Fruit fly (Drosophila melanogaster): ENCODE results near the gene gammaSnap2.

Gene gammaSnap2

dm6 chr3R:10130975-10131529, 9.9 kb upstream of the gammaSnap2 start (continued):
- TF ChIP-seq PHDP (tag; optimal IDR thresholded peaks at IDR 0.05) = peak; percentile 20
- peak; percentile 1 for TF ChIP-seq Sox100B (GFP tag; optimal IDR thresholded peaks at IDR 0.05)
- TF ChIP-seq CG12219 (GFP tag; optimal IDR thresholded peaks at IDR 0.05) = no peak
- TF ChIP-seq CG17361 (GFP tag; IDR thresholded peaks at IDR 0.05) = no peak
- no peak for TF ChIP-seq Deaf1 (tag; optimal IDR thresholded peaks at IDR 0.05)
- TF ChIP-seq Meics (GFP tag; optimal IDR thresholded peaks at IDR 0.05) = peak; percentile 39
- TF ChIP-seq D19B (GFP tag; optimal IDR thresholded peaks at IDR 0.05) = no peak
- peak in 1 of 2 experiments; percentile 87 for TF ChIP-seq Pdp1 (GFP tag; optimal IDR thresholded peaks at IDR 0.05)
- peak; percentile 49 for TF ChIP-seq Fer1 (GFP tag; optimal IDR thresholded peaks at IDR 0.05)
- TF ChIP-seq B-H2 (GFP tag; optimal IDR thresholded peaks at IDR 0.05) = peak; percentile 14
- no peak for TF ChIP-seq CG30431 (GFP tag; optimal IDR thresholded peaks at IDR 0.05)
- no peak for TF ChIP-seq dmrt11E (tag; optimal IDR thresholded peaks at IDR 0.05)
- no peak for TF ChIP-seq CG8290 (GFP tag; optimal IDR thresholded peaks at IDR 0.05)
- TF ChIP-seq CG8290 (tag; optimal IDR thresholded peaks at IDR 0.05) = peak in 1 of 2 experiments; percentile 22
- no peak for TF ChIP-seq CG4854 (GFP tag; optimal IDR thresholded peaks at IDR 0.05)
- no peak for TF ChIP-seq CG17829 (tag; optimal IDR thresholded peaks at IDR 0.05)
- no peak for TF ChIP-seq Nf-YB (GFP tag; optimal IDR thresholded peaks at IDR 0.05)
- TF ChIP-seq nerfin-1 (tag; optimal IDR thresholded peaks at IDR 0.05) = no peak
- TF ChIP-seq CG17385 (GFP tag; optimal IDR thresholded peaks at IDR 0.05) = peak; percentile 0
- no peak for TF ChIP-seq CG4328 (GFP tag; optimal IDR thresholded peaks at IDR 0.05)
- TF ChIP-seq sd (tag; optimal IDR thresholded peaks at IDR 0.05) = no peak
- TF ChIP-seq Elba2 (GFP tag; optimal IDR thresholded peaks at IDR 0.05) = no peak
- TF ChIP-seq CG6175 (GFP tag; IDR thresholded peaks at IDR 0.05) = no peak
- TF ChIP-seq Hmr (GFP tag; optimal IDR thresholded peaks at IDR 0.05) = peak; percentile 30
- TF ChIP-seq repo (GFP tag; optimal IDR thresholded peaks at IDR 0.05) = no peak
- no peak for TF ChIP-seq pho (GFP tag; optimal IDR thresholded peaks at IDR 0.05)
- TF ChIP-seq CG8924 (tag; optimal IDR thresholded peaks at IDR 0.05) = no peak
- no peak for TF ChIP-seq CG9876 (GFP tag; optimal IDR thresholded peaks at IDR 0.05)
- TF ChIP-seq ATbp (GFP tag; optimal IDR thresholded peaks at IDR 0.05) = no peak
- no peak for TF ChIP-seq pnt (GFP tag; optimal IDR thresholded peaks at IDR 0.05)
- TF ChIP-seq Dbx (GFP tag; IDR thresholded peaks at IDR 0.05) = no peak
- TF ChIP-seq CG3281 (GFP tag; optimal IDR thresholded peaks at IDR 0.05) = peak; percentile 1
- no peak for TF ChIP-seq p53 (GFP tag; optimal IDR thresholded peaks at IDR 0.05)
- TF ChIP-seq CrebB (tag; optimal IDR thresholded peaks at IDR 0.05) = no peak
- peak; percentile 10 for TF ChIP-seq CG15269 (tag; optimal IDR thresholded peaks at IDR 0.05)
- TF ChIP-seq CG14860 (GFP tag; IDR thresholded peaks at IDR 0.05; ENCODE audit: partially characterized antibody) = no peak
- TF ChIP-seq danr (GFP tag; IDR thresholded peaks at IDR 0.05) = no peak
- peak; percentile 72 for TF ChIP-seq CG13296 (GFP tag; optimal IDR thresholded peaks at IDR 0.05)
- TF ChIP-seq ewg (GFP tag; optimal IDR thresholded peaks at IDR 0.05) = no peak
- peak; percentile 35 for TF ChIP-seq CG34376 (GFP tag; optimal IDR thresholded peaks at IDR 0.05)
- TF ChIP-seq CG13894 (tag; optimal IDR thresholded peaks at IDR 0.05) = peak; percentile 91
- TF ChIP-seq CG34224 (GFP tag; IDR thresholded peaks at IDR 0.05; ENCODE audit: partially characterized antibody) = no peak
- no peak for TF ChIP-seq CG17359 (tag; optimal IDR thresholded peaks at IDR 0.05)
- TF ChIP-seq CG17568 (GFP tag; optimal IDR thresholded peaks at IDR 0.05) = peak; percentile 24
- no peak for TF ChIP-seq zen2 (GFP tag; IDR thresholded peaks at IDR 0.05; ENCODE audit: partially characterized antibody)
- no peak for TF ChIP-seq mld (GFP tag; IDR thresholded peaks at IDR 0.05; ENCODE audit: partially characterized antibody)
- TF ChIP-seq CG15514 (GFP tag; optimal IDR thresholded peaks at IDR 0.05) = peak; percentile 16
- TF ChIP-seq pum (GFP tag; optimal IDR thresholded peaks at IDR 0.05) = no peak
- TF ChIP-seq CG18764 (GFP tag; optimal IDR thresholded peaks at IDR 0.05) = no peak
- no peak for TF ChIP-seq Bgb (GFP tag; IDR thresholded peaks at IDR 0.05; ENCODE audit: partially characterized antibody)

Data from whole organism, embryonic.